Worm (Caenorhabditis elegans) whole organism, midembryonic: ENCODE data around the gene ascc-1.

Source experiments
- cog-1 ChIP-seq: sonication (generic microtip); optimal IDR thresholded peaks from 2 replicates; lab custom pipeline; 2016; ENCODE audit warnings: missing genetic modification characterization, missing compliant biosample characterization
- flt-1 ChIP-seq: fragments of 200-800 bp; sonication (Bioruptor generic); IDR thresholded peaks from 2 replicates; pipeline ENCODE4 v1.3.6; 2022; ENCODE audit warnings: missing genetic modification characterization, missing compliant biosample characterization
- med-1 ChIP-seq: sonication (generic microtip); optimal IDR thresholded peaks from 2 replicates; lab custom pipeline; 2017; ENCODE audit warnings: missing genetic modification characterization, mild to moderate bottlenecking, missing compliant biosample characterization, antibody characterized with exemption, missing genetic modification reagents; ENCODE audit not compliant: insufficient read depth
- tab-1 ChIP-seq: fragments of 200-800 bp; sonication (Bioruptor generic); IDR thresholded peaks from 2 replicates; pipeline ENCODE4 v1.3.6; 2022; ENCODE audit warnings: missing genetic modification characterization, missing compliant biosample characterization
- ztf-29 ChIP-seq: fragments of 200-800 bp; sonication (Bioruptor generic); IDR thresholded peaks from 2 replicates; pipeline ENCODE4 v1.3.6; 2022; ENCODE audit warnings: missing genetic modification reagents, missing genetic modification characterization, missing compliant biosample characterization

DNA sequence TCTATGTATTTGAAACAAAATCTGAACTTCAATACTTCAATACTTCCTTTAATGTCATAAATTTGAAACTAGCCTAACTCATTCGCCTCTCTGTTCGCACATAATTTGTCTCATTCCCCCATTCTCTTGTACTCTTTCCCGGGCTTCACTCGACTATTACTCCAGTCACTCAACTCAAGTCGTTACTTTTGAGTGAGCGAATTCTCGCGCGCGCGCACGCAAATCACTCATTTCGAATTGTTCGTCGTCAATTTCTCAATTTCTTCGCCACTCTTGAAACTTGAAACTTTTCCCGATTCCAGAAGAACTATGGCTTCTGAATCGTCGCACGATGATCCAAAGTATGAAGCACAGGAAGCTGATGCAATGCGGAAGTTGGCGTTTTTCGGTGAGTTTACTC is 46.8 kb downstream of the ascc-1 start, which contains the start of gene col-68:
- TF ChIP-seq ztf-29 (GFP tag; lab: Robert Waterston, UW) (no peak), flt-1 (no peak), med-1 (GFP tag; lab: Kevin White, UChicago) (no peak), cog-1 (tag; lab: Kevin White, UChicago) (no peak), tab-1 (no peak)
